Fruit fly (Drosophila melanogaster): ENCODE data around the gene narya.

narya gene

dm6 chrX:19495611-19496583 is 21.0 kb downstream of the narya start (continued):
- no peak for TF ChIP-seq Hr78 (GFP tag; optimal IDR thresholded peaks at IDR 0.05)
- TF ChIP-seq hth (optimal IDR thresholded peaks at IDR 0.05) = no peak
- TF ChIP-seq CG15073 (GFP tag; optimal IDR thresholded peaks at IDR 0.05) = peak; percentile 76
- TF ChIP-seq CG10209 (GFP tag; optimal IDR thresholded peaks at IDR 0.05) = peak; percentile 42
- no peak for TF ChIP-seq tll (GFP tag; optimal IDR thresholded peaks at IDR 0.05)
- TF ChIP-seq Ptx1 (GFP tag; IDR thresholded peaks at IDR 0.05) = peak; percentile 66
- TF ChIP-seq stwl (tag; optimal IDR thresholded peaks at IDR 0.05) = no peak
- TF ChIP-seq CG7357 (GFP tag; IDR thresholded peaks at IDR 0.05) = peak; percentile 21; the same call in 1 of the 3 replicates
- no peak for TF ChIP-seq Opbp (GFP tag; IDR thresholded peaks at IDR 0.05; ENCODE audit: partially characterized antibody)
- TF ChIP-seq Camta (GFP tag; optimal IDR thresholded peaks at IDR 0.05) = no peak
- TF ChIP-seq sr (GFP tag; IDR thresholded peaks at IDR 0.05) = no peak
- TF ChIP-seq pzg (GFP tag; optimal IDR thresholded peaks at IDR 0.05) = no peak
- TF ChIP-seq CG1647 (GFP tag; optimal IDR thresholded peaks at IDR 0.05) = no peak
- no peak for TF ChIP-seq pan (optimal IDR thresholded peaks at IDR 0.05)
- peak in 1 of 2 experiments; percentile 62 for TF ChIP-seq pan (GFP tag; optimal IDR thresholded peaks at IDR 0.05 in 1 of 2, IDR thresholded peaks at IDR 0.05 in 1 of 2)
- peak; percentile 29 for TF ChIP-seq cato (GFP tag; optimal IDR thresholded peaks at IDR 0.05; ENCODE audit: borderline replicate concordance)
- TF ChIP-seq CG18764 (GFP tag; optimal IDR thresholded peaks at IDR 0.05) = no peak
- TF ChIP-seq CG10543 (GFP tag; optimal IDR thresholded peaks at IDR 0.05) = peak; percentile 56
- no peak for TF ChIP-seq aop (GFP tag; IDR thresholded peaks at IDR 0.05)
- TF ChIP-seq al (GFP tag; IDR thresholded peaks at IDR 0.05) = peak; percentile 61; the same call in 1 of the 2 replicates
- TF ChIP-seq CG4820 (GFP tag; optimal IDR thresholded peaks at IDR 0.05) = peak; percentile 32
- peak; percentile 15; the same call in 1 of the 3 replicates for TF ChIP-seq croc (GFP tag; conservative IDR thresholded peaks at IDR 0.05)
- no peak for TF ChIP-seq CG43689 (GFP tag; IDR thresholded peaks at IDR 0.05)
- no peak for TF ChIP-seq zen (tag; optimal IDR thresholded peaks at IDR 0.05)
- peak; percentile 54 for TF ChIP-seq pb (GFP tag; optimal IDR thresholded peaks at IDR 0.05)
- peak; percentile 1 to 48 for TF ChIP-seq bsh (GFP tag; optimal IDR thresholded peaks at IDR 0.05)
- TF ChIP-seq lab (GFP tag; optimal IDR thresholded peaks at IDR 0.05) = peak; percentile 80
- peak; percentile 24 for TF ChIP-seq Sry-δ (GFP tag; optimal IDR thresholded peaks at IDR 0.05)
- no peak for TF ChIP-seq Ets97D (GFP tag; optimal IDR thresholded peaks at IDR 0.05)
- no peak for TF ChIP-seq CG4282 (GFP tag; optimal IDR thresholded peaks at IDR 0.05)
- TF ChIP-seq dpn (GFP tag; optimal IDR thresholded peaks at IDR 0.05) = peak; percentile 46 to 47
- TF ChIP-seq otp (GFP tag; IDR thresholded peaks at IDR 0.05) = no peak
- TF ChIP-seq Sox102F (GFP tag; optimal IDR thresholded peaks at IDR 0.05) = no peak
- peak; percentile 71 for TF ChIP-seq CG12769 (tag; optimal IDR thresholded peaks at IDR 0.05)
- no peak for TF ChIP-seq sima (GFP tag; optimal IDR thresholded peaks at IDR 0.05)
- peak; percentile 62 for TF ChIP-seq CG9215 (GFP tag; IDR thresholded peaks at IDR 0.05)
- TF ChIP-seq bcd (GFP tag; optimal IDR thresholded peaks at IDR 0.05) = peak; percentile 62
- no peak for TF ChIP-seq CG15011 (GFP tag; optimal IDR thresholded peaks at IDR 0.05)
- 0 out of 2 replicates have a peak, but pooled peaks have one; percentile 20 for TF ChIP-seq CG4730 (GFP tag; IDR thresholded peaks at IDR 0.05)
- no peak for TF ChIP-seq trem (tag; optimal IDR thresholded peaks at IDR 0.05)
- TF ChIP-seq sna (GFP tag; IDR thresholded peaks at IDR 0.05; ENCODE audit: partially characterized antibody) = no peak
- TF ChIP-seq kah (GFP tag; optimal IDR thresholded peaks at IDR 0.05) = no peak
- TF ChIP-seq z (GFP tag; IDR thresholded peaks at IDR 0.05) = no peak
- TF ChIP-seq CG30403 (GFP tag; optimal IDR thresholded peaks at IDR 0.05) = peak; percentile 58
- TF ChIP-seq vnd (GFP tag; IDR thresholded peaks at IDR 0.05; ENCODE audit: partially characterized antibody) = no peak
- peak; percentile 69 for TF ChIP-seq Oli (tag; optimal IDR thresholded peaks at IDR 0.05)
- peak; percentile 25 for TF ChIP-seq CG18011 (GFP tag; optimal IDR thresholded peaks at IDR 0.05)
- TF ChIP-seq NC2β (GFP tag; optimal IDR thresholded peaks at IDR 0.05) = no peak
